Fruit fly (Drosophila melanogaster) whole organism, adult: ENCODE data around the gene Surf4.

ENCODE experiments used
- CG11617 ChIP-seq: fragments of 200-800 bp; sonication (Bioruptor generic); optimal IDR thresholded peaks from 2 replicates; lab custom pipeline; 2017; ENCODE audit warnings: mild to moderate bottlenecking, missing biosample characterization, missing genetic modification reagents, missing genetic modification characterization
- CG12768 ChIP-seq: fragments of 200-800 bp; sonication (Bioruptor generic); optimal IDR thresholded peaks from 2 replicates; lab custom pipeline; 2017; ENCODE audit warnings: missing biosample characterization, missing genetic modification characterization, mild to moderate bottlenecking, moderate library complexity, missing genetic modification reagents
- CG14711 ChIP-seq: fragments of 200-800 bp; sonication (Bioruptor generic); optimal IDR thresholded peaks from 2 replicates; lab custom pipeline; 2018; ENCODE audit warnings: missing biosample characterization, mild to moderate bottlenecking, missing genetic modification characterization, moderate library complexity
- CG1620 ChIP-seq: fragments of 200-800 bp; sonication (Bioruptor generic); optimal IDR thresholded peaks from 2 replicates; lab custom pipeline; 2016; ENCODE audit warnings: missing biosample characterization, missing genetic modification characterization
- CG33017 ChIP-seq: fragments of 200-800 bp; sonication (Bioruptor generic); optimal IDR thresholded peaks from 2 replicates; lab custom pipeline; 2018; ENCODE audit warnings: missing biosample characterization, mild to moderate bottlenecking, missing genetic modification characterization, moderate library complexity
- CG5204 ChIP-seq: fragments of 200-800 bp; sonication (Bioruptor generic); optimal IDR thresholded peaks from 2 replicates; lab custom pipeline; 2016; ENCODE audit warnings: missing biosample characterization, missing genetic modification characterization
- CG7045 ChIP-seq: fragments of 200-800 bp; sonication (Bioruptor generic); optimal IDR thresholded peaks from 2 replicates; lab custom pipeline; 2017; ENCODE audit warnings: missing biosample characterization, mild to moderate bottlenecking, missing genetic modification characterization
- CG7101 ChIP-seq: fragments of 200-800 bp; sonication (Bioruptor generic); optimal IDR thresholded peaks from 2 replicates; lab custom pipeline; 2018; ENCODE audit warnings: missing biosample characterization, mild to moderate bottlenecking, missing genetic modification characterization, moderate library complexity
- Clk ChIP-seq: fragments of 200-800 bp; sonication (Bioruptor generic); optimal IDR thresholded peaks from 2 replicates; lab custom pipeline; 2017; ENCODE audit warnings: missing biosample characterization, missing genetic modification characterization
- Crg-1 ChIP-seq: fragments of 200-800 bp; sonication (Bioruptor generic); optimal IDR thresholded peaks from 2 replicates; lab custom pipeline; 2016; ENCODE audit warnings: missing biosample characterization, missing genetic modification characterization
- Hr96 ChIP-seq: fragments of 200-800 bp; sonication (Bioruptor generic); optimal IDR thresholded peaks from 2 replicates; lab custom pipeline; 2016; ENCODE audit warnings: missing biosample characterization, missing genetic modification characterization
- Mnt ChIP-seq: fragments of 200-800 bp; sonication (Bioruptor generic); optimal IDR thresholded peaks from 2 replicates; lab custom pipeline; 2016; ENCODE audit warnings: missing biosample characterization, mild to moderate bottlenecking, missing genetic modification characterization
- bab1 ChIP-seq: fragments of 200-800 bp; sonication (Bioruptor generic); optimal IDR thresholded peaks from 3 replicates; lab custom pipeline; 2019; ENCODE audit warnings: missing biosample characterization, mild to moderate bottlenecking, missing genetic modification characterization, moderate library complexity
- cic ChIP-seq: fragments of 200-800 bp; sonication (Bioruptor generic); optimal IDR thresholded peaks from 2 replicates; lab custom pipeline; 2017; ENCODE audit warnings: missing biosample characterization, mild to moderate bottlenecking, missing genetic modification characterization, moderate library complexity
- cnc ChIP-seq, 2 experiments: fragments of >200 bp; optimal IDR thresholded peaks; 2 replicates each; lab custom pipeline; 2017
- kay ChIP-seq: fragments of 200-800 bp; sonication (Bioruptor generic); peaks from one replicate; lab custom pipeline; 2016; ENCODE audit warnings: missing biosample characterization, missing genetic modification characterization, borderline replicate concordance
- ovo ChIP-seq: fragments of 200-800 bp; sonication (Bioruptor generic); optimal IDR thresholded peaks from 2 replicates; lab custom pipeline; 2016; ENCODE audit warnings: missing biosample characterization, missing genetic modification characterization
- pad ChIP-seq: fragments of 200-800 bp; sonication (Bioruptor generic); optimal IDR thresholded peaks from 3 replicates; lab custom pipeline; 2017; ENCODE audit warnings: missing biosample characterization, missing genetic modification characterization, mild to moderate bottlenecking, moderate library complexity, missing genetic modification reagents
- tj ChIP-seq: fragments of 200-800 bp; sonication (Bioruptor generic); optimal IDR thresholded peaks from 3 replicates; lab custom pipeline; 2017; ENCODE audit warnings: missing biosample characterization, mild to moderate bottlenecking, missing genetic modification characterization, moderate library complexity
- toe ChIP-seq: fragments of 200-800 bp; sonication (Bioruptor generic); optimal IDR thresholded peaks from 2 replicates; lab custom pipeline; 2016; ENCODE audit warnings: missing biosample characterization, missing genetic modification characterization

Gene Surf4

dm6 chr3R:15342926-15343685, 2.9 kb downstream of the Surf4 start, which contains the start of gene Nagk:
Nagk (minus strand) TSS chr3R:15343256.
- TF ChIP-seq cic (peak; percentile 58), CG7045 (GFP tag; lab: Kevin White, UChicago) (peak; percentile 67), Clk (GFP tag; lab: Kevin White, UChicago) (peak; percentile 51), tj (no peak), CG12768 (GFP tag; lab: Kevin White, UChicago) (peak; percentile 35), Mnt (peak; percentile 82), toe (GFP tag; lab: Kevin White, UChicago) (peak; percentile 90), CG14711 (tag; lab: Kevin White, UChicago) (peak; percentile 44), Crg-1 (GFP tag; lab: Kevin White, UChicago) (peak; percentile 78), CG33017 (tag; lab: Kevin White, UChicago) (peak; percentile 24), Hr96 (GFP tag; lab: Kevin White, UChicago) (no peak), pad (GFP tag; lab: Kevin White, UChicago) (peak; percentile 68), CG11617 (GFP tag; lab: Kevin White, UChicago) (peak; percentile 86), cnc (optimal IDR thresholded peaks at IDR 0.05; lab: Kevin White, UChicago) (no peak), CG1620 (GFP tag; lab: Kevin White, UChicago) (peak; percentile 64), kay (GFP tag; lab: Kevin White, UChicago) (no peak), CG7101 (tag; lab: Kevin White, UChicago) (peak; percentile 58), CG5204 (GFP tag; lab: Kevin White, UChicago) (no peak), ovo (GFP tag; lab: Kevin White, UChicago) (peak; percentile 38), bab1 (GFP tag; lab: Kevin White, UChicago) (peak; percentile 1)

dm6 chr3R:15342432-15342925, 3.5 kb downstream of the Surf4 start:
- TF ChIP-seq tj (peak; percentile 94), pad (GFP tag; lab: Kevin White, UChicago) (no peak), cnc (optimal IDR thresholded peaks at IDR 0.05; lab: Kevin White, UChicago) (no peak), CG12768 (GFP tag; lab: Kevin White, UChicago) (peak; percentile 0), CG7045 (GFP tag; lab: Kevin White, UChicago) (peak; percentile 3)

- peak; percentile 1 for TF ChIP-seq CG11617 (GFP tag; lab: Kevin White, UChicago)
- no peak for TF ChIP-seq Mnt
- TF ChIP-seq CG5204 (GFP tag; lab: Kevin White, UChicago), result no peak
- TF ChIP-seq Hr96 (GFP tag; lab: Kevin White, UChicago), result no peak
- TF ChIP-seq bab1 (GFP tag; lab: Kevin White, UChicago), result peak; percentile 5
- peak; percentile 43 for TF ChIP-seq ovo (GFP tag; lab: Kevin White, UChicago)
- no peak for TF ChIP-seq Crg-1 (GFP tag; lab: Kevin White, UChicago)
- TF ChIP-seq CG12768 (GFP tag; lab: Kevin White, UChicago), result no peak
Observed at dm6 chr3R:15340052-15340732, 5.8 kb downstream of the Surf4 start, which contains the start of gene SerRS-m. SerRS-m (plus strand) TSS chr3R:15340667.

- TF ChIP-seq tj, result no peak
- no peak for TF ChIP-seq bab1 (GFP tag; lab: Kevin White, UChicago)
- TF ChIP-seq ovo (GFP tag; lab: Kevin White, UChicago), result no peak
- no peak for TF ChIP-seq CG7101 (tag; lab: Kevin White, UChicago)
- no peak for TF ChIP-seq kay (GFP tag; lab: Kevin White, UChicago)
- TF ChIP-seq pad (GFP tag; lab: Kevin White, UChicago), result no peak
- TF ChIP-seq cnc (optimal IDR thresholded peaks at IDR 0.05; lab: Kevin White, UChicago), result no peak
- TF ChIP-seq CG11617 (GFP tag; lab: Kevin White, UChicago), result no peak
- TF ChIP-seq CG1620 (GFP tag; lab: Kevin White, UChicago), result no peak
- no peak for TF ChIP-seq toe (GFP tag; lab: Kevin White, UChicago)
- TF ChIP-seq CG14711 (tag; lab: Kevin White, UChicago), result no peak
- TF ChIP-seq Crg-1 (GFP tag; lab: Kevin White, UChicago), result no peak
- TF ChIP-seq Mnt, result no peak
- TF ChIP-seq CG12768 (GFP tag; lab: Kevin White, UChicago), result no peak
- no peak for TF ChIP-seq CG5204 (GFP tag; lab: Kevin White, UChicago)
- TF ChIP-seq cic, result no peak
- no peak for TF ChIP-seq CG7045 (GFP tag; lab: Kevin White, UChicago)
- TF ChIP-seq Hr96 (GFP tag; lab: Kevin White, UChicago), result no peak
- no peak for TF ChIP-seq CG33017 (tag; lab: Kevin White, UChicago)
- TF ChIP-seq Clk (GFP tag; lab: Kevin White, UChicago), result no peak
Observed at dm6 chr3R:15339111-15339510, 6.9 kb downstream of the Surf4 start.

dm6 chr3R:15332994-15333393, 13.0 kb downstream of the Surf4 start, which contains the start of the genes Fkbp39 and Cyfip:
Fkbp39 (minus strand) TSS chr3R:15333133.
Cyfip (plus strand) TSS chr3R:15333266.
- TF ChIP-seq ovo (GFP tag; lab: Kevin White, UChicago), result no peak
- peak; percentile 79 for TF ChIP-seq bab1 (GFP tag; lab: Kevin White, UChicago)
- TF ChIP-seq cnc (optimal IDR thresholded peaks at IDR 0.05; lab: Kevin White, UChicago), result no peak
- TF ChIP-seq CG14711 (tag; lab: Kevin White, UChicago), result peak; percentile 40
- no peak for TF ChIP-seq Clk (GFP tag; lab: Kevin White, UChicago)
- TF ChIP-seq CG11617 (GFP tag; lab: Kevin White, UChicago), result peak; percentile 42
- no peak for TF ChIP-seq CG7045 (GFP tag; lab: Kevin White, UChicago)
- peak; percentile 66 for TF ChIP-seq pad (GFP tag; lab: Kevin White, UChicago)
- no peak for TF ChIP-seq CG12768 (GFP tag; lab: Kevin White, UChicago)
- no peak for TF ChIP-seq CG5204 (GFP tag; lab: Kevin White, UChicago)
- no peak for TF ChIP-seq CG33017 (tag; lab: Kevin White, UChicago)
- TF ChIP-seq Mnt, result peak; percentile 99
- TF ChIP-seq CG7101 (tag; lab: Kevin White, UChicago), result peak; percentile 44
- no peak for TF ChIP-seq tj
- peak; percentile 60 for TF ChIP-seq Crg-1 (GFP tag; lab: Kevin White, UChicago)
- TF ChIP-seq CG1620 (GFP tag; lab: Kevin White, UChicago), result peak; percentile 65
- TF ChIP-seq Hr96 (GFP tag; lab: Kevin White, UChicago), result no peak
- TF ChIP-seq kay (GFP tag; lab: Kevin White, UChicago), result no peak
- peak; percentile 51 for TF ChIP-seq cic
- no peak for TF ChIP-seq toe (GFP tag; lab: Kevin White, UChicago)
